Fruit fly (Drosophila melanogaster) whole organism, prepupa: Measurements from ENCODE around the gene Fer1.

ENCODE experiments used
- Blimp-1 ChIP-seq: fragments of 200-800 bp; sonication (Bioruptor generic); optimal IDR thresholded peaks from 3 replicates; lab custom pipeline; 2017; ENCODE audit warnings: missing biosample characterization, missing genetic modification characterization, mild to moderate bottlenecking, moderate library complexity, missing genetic modification reagents
- CG1621 ChIP-seq: fragments of 200-800 bp; sonication (Bioruptor generic); optimal IDR thresholded peaks from 3 replicates; lab custom pipeline; 2018; ENCODE audit warnings: missing biosample characterization, mild to moderate bottlenecking, missing genetic modification characterization
- CG6854 ChIP-seq: fragments of 200-800 bp; sonication (Bioruptor generic); optimal IDR thresholded peaks from 2 replicates; lab custom pipeline; 2017; ENCODE audit warnings: missing biosample characterization, mild to moderate bottlenecking, missing genetic modification characterization
- CG7368 ChIP-seq: fragments of 200-800 bp; sonication (Bioruptor generic); optimal IDR thresholded peaks from 3 replicates; lab custom pipeline; 2016; ENCODE audit warnings: missing biosample characterization, missing genetic modification characterization
- CG9139 ChIP-seq: fragments of 200-800 bp; sonication (Bioruptor generic); optimal IDR thresholded peaks from 3 replicates; lab custom pipeline; 2017; ENCODE audit warnings: missing biosample characterization, mild to moderate bottlenecking, missing genetic modification characterization
- Ets21C ChIP-seq: fragments of 200-800 bp; sonication (Bioruptor generic); optimal IDR thresholded peaks from 3 replicates; lab custom pipeline; 2016; ENCODE audit warnings: missing biosample characterization, missing genetic modification characterization
- Gug ChIP-seq: fragments of 200-800 bp; sonication (Bioruptor generic); IDR thresholded peaks from 2 replicates; pipeline ENCODE4 v1.3.6; 2022; ENCODE audit warnings: missing biosample characterization, missing genetic modification characterization
- Hr38 ChIP-seq: sonication (Bioruptor generic); optimal IDR thresholded peaks from 2 replicates; lab custom pipeline; 2016; ENCODE audit warnings: missing biosample characterization, missing genetic modification characterization
- fkh ChIP-seq: fragments of 200-800 bp; sonication (Bioruptor generic); optimal IDR thresholded peaks from 3 replicates; lab custom pipeline; 2017; ENCODE audit warnings: missing biosample characterization, mild to moderate bottlenecking, missing genetic modification characterization, moderate library complexity
- net ChIP-seq: fragments of 200-800 bp; sonication (Bioruptor generic); optimal IDR thresholded peaks from 3 replicates; lab custom pipeline; 2016; ENCODE audit warnings: missing biosample characterization, missing genetic modification characterization

DNA sequence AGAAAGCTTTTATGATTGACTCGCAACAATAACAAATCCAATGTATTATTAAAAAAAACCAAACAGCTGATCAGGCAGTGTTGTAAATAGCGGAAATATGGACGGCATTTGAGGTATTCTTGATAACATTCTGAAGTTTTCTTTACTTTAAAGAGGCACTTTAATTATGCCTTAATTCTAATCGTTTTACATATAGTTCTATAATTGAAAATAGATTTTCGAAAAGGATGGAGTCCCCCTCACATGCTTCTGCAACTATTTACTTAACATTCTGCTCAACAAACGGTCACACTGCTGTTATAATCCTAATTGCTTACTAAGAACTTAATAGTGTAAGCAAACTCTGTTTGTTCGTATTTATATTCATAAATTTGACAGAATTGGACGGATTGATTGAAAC lies 8.0 kb upstream of the Fer1 start, which contains the start of gene CG10068:
- TF ChIP-seq Gug (GFP tag; lab: Robert Waterston, UW) (no peak; the same call in 1 of the 2 replicates), Ets21C (GFP tag; lab: Kevin White, UChicago) (peak; percentile 81), Hr38 (GFP tag; lab: Kevin White, UChicago) (peak; percentile 7), CG1621 (tag; lab: Kevin White, UChicago) (no peak), CG6854 (peak; percentile 57), Blimp-1 (GFP tag; lab: Kevin White, UChicago) (peak; percentile 49), CG9139 (GFP tag; lab: Kevin White, UChicago) (peak; percentile 11), CG7368 (peak; percentile 64), fkh (GFP tag; lab: Kevin White, UChicago) (peak; percentile 97), net (peak; percentile 69)
